Worm (Caenorhabditis elegans) whole organism, L3 larva: ENCODE data around the gene his-31.

Experiments used
- ceh-82 ChIP-seq: fragments of 150-350 bp; optimal IDR thresholded peaks from 2 replicates; lab custom pipeline; 2014; ENCODE audit warnings: missing biosample characterization, missing genetic modification characterization
- egl-27 ChIP-seq: sonication (generic microtip); optimal IDR thresholded peaks from 4 replicates; lab custom pipeline; 2017; ENCODE audit warnings: missing biosample characterization, missing genetic modification reagents, missing genetic modification characterization
- elt-1 ChIP-seq: fragments of 150-350 bp; optimal IDR thresholded peaks from 2 replicates; lab custom pipeline; 2014; ENCODE audit warnings: missing biosample characterization, missing genetic modification characterization
- lin-15B ChIP-seq: fragments of 150-350 bp; optimal IDR thresholded peaks from 2 replicates; lab custom pipeline; 2014; ENCODE audit warnings: missing biosample characterization, missing genetic modification characterization
- nhr-237 ChIP-seq: fragments of 150-350 bp; optimal IDR thresholded peaks from 2 replicates; lab custom pipeline; 2014; ENCODE audit warnings: missing biosample characterization, missing genetic modification characterization
- nhr-28 ChIP-seq: fragments of 150-350 bp; optimal IDR thresholded peaks from 2 replicates; lab custom pipeline; 2014; ENCODE audit warnings: missing biosample characterization, missing genetic modification characterization
- nhr-43 ChIP-seq: sonication (generic microtip); optimal IDR thresholded peaks from 2 replicates; lab custom pipeline; 2016; ENCODE audit warnings: mild to moderate bottlenecking, missing genetic modification characterization, missing compliant biosample characterization; ENCODE audit not compliant: poor library complexity, severe bottlenecking
- pha-4 ChIP-seq: fragments of 150-350 bp; optimal IDR thresholded peaks from 2 replicates; lab custom pipeline; 2014; ENCODE audit warnings: missing biosample characterization, missing genetic modification reagents, missing genetic modification characterization
- unc-39 ChIP-seq: sonication (generic microtip); optimal IDR thresholded peaks from 4 replicates; lab custom pipeline; 2017; ENCODE audit warnings: missing biosample characterization, missing genetic modification characterization
- ztf-11 ChIP-seq: fragments of 150-350 bp; optimal IDR thresholded peaks from 2 replicates; lab custom pipeline; 2014; ENCODE audit warnings: missing biosample characterization, missing genetic modification characterization

DNA sequence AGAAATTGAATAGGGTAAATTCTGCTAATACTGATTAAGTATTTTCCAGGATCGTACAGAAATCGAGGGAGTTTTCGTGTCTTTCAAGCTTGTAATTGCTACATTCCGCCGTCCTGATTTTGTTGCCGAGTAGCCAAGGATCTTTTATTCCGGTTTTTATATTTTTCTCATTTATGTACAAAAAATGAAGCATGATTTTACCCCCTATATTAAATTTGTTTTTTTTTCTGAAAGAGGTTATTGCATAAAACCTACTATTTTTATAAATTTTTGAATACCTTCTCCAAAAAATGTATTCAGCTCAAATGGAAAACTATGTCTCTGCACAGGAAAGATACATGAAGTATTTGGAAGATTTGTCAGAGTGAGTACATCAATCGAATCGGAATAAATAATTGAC is 34.1 kb downstream of the his-31 start, which contains the start of gene F35H10.6:
- no peak for TF ChIP-seq unc-39
- TF ChIP-seq ceh-82 (tag; lab: Kevin White, UChicago), result no peak
- no peak for TF ChIP-seq egl-27 (tag; lab: Kevin White, UChicago)
- TF ChIP-seq pha-4 (tag; lab: Kevin White, UChicago), result no peak
- no peak for TF ChIP-seq nhr-237 (tag; lab: Kevin White, UChicago)
- no peak for TF ChIP-seq lin-15B (tag; lab: Kevin White, UChicago)
- TF ChIP-seq ztf-11, result no peak
- no peak for TF ChIP-seq nhr-28 (tag; lab: Kevin White, UChicago)
- no peak for TF ChIP-seq elt-1 (tag; lab: Kevin White, UChicago)
- TF ChIP-seq nhr-43 (tag; lab: Kevin White, UChicago), result no peak
